Fruit fly (Drosophila melanogaster) whole organism, prepupa: Measurements from ENCODE around the gene Clk.

ENCODE experiments used
- CG11902 ChIP-seq: fragments of 200-800 bp; sonication (Bioruptor generic); optimal IDR thresholded peaks from 3 replicates; lab custom pipeline; 2016; ENCODE audit warnings: missing biosample characterization, missing genetic modification characterization
- CG32006 ChIP-seq: fragments of 200-800 bp; sonication (Bioruptor generic); optimal IDR thresholded peaks from 3 replicates; lab custom pipeline; 2017; ENCODE audit warnings: missing biosample characterization, mild to moderate bottlenecking, missing genetic modification characterization
- CG3919 ChIP-seq: fragments of 200-800 bp; sonication (Bioruptor generic); optimal IDR thresholded peaks from 3 replicates; lab custom pipeline; 2016; ENCODE audit warnings: missing biosample characterization, missing genetic modification characterization
- CG6792 ChIP-seq: fragments of 200-800 bp; sonication (Bioruptor generic); optimal IDR thresholded peaks from 3 replicates; lab custom pipeline; 2016; ENCODE audit warnings: missing biosample characterization, missing genetic modification characterization
- CG8119 ChIP-seq: fragments of 200-800 bp; sonication (Bioruptor generic); IDR thresholded peaks from 3 replicates; pipeline ENCODE4 v1.3.6; 2022; ENCODE audit warnings: missing biosample characterization, missing genetic modification characterization
- Eip75B ChIP-seq: fragments of 200-800 bp; sonication (Bioruptor generic); optimal IDR thresholded peaks from 3 replicates; lab custom pipeline; 2016; ENCODE audit warnings: missing biosample characterization, missing genetic modification characterization
- pdm3 ChIP-seq: fragments of 200-800 bp; sonication (Bioruptor generic); optimal IDR thresholded peaks from 3 replicates; lab custom pipeline; 2016; ENCODE audit warnings: missing biosample characterization, missing genetic modification characterization
- salr ChIP-seq, 2 experiments: fragments of 200-800 bp; sonication (Bioruptor generic); optimal IDR thresholded peaks; 3 replicates each; lab custom pipeline; 2016 to 2018; ENCODE audit warnings: missing biosample characterization in 2 of 2, missing genetic modification characterization in 2 of 2, mild to moderate bottlenecking in 1 of 2

- TF ChIP-seq pdm3 (GFP tag; lab: Kevin White, UChicago) = no peak
- no peak for TF ChIP-seq CG3919 (GFP tag; lab: Kevin White, UChicago)
- no peak for TF ChIP-seq CG32006 (GFP tag; lab: Kevin White, UChicago)
- TF ChIP-seq CG8119 (GFP tag; lab: Robert Waterston, UW) = no peak
- TF ChIP-seq Eip75B (GFP tag; lab: Kevin White, UChicago) = no peak
- no peak for TF ChIP-seq salr (GFP tag; optimal IDR thresholded peaks at IDR 0.05; lab: Kevin White, UChicago)
- TF ChIP-seq CG11902 (GFP tag; lab: Kevin White, UChicago) = no peak
- no peak for TF ChIP-seq CG6792 (GFP tag; lab: Kevin White, UChicago)
Observed at dm6 chr3L:7714301-7714946, 61.0 kb downstream of the Clk start.
